Worm (Caenorhabditis elegans): Measurements from ENCODE around the gene F28H7.8.

DNA sequence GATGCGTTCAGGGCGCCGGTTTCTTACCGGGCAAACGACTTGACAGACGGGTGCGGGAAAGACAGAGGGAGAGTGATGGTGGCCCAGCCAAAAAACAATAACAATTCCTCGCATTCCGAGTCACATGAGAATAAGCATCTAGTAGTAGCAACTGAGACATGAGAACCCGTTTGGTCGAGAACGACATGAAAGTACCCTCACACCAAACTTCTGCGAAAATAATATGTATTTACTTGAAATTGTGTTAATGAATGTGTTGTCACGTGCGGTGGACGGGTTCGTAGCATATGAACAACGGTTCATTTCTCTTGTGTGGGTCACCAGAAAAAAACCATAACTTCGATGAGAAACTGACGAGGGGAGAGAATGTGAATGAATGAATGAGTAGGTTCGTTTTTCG is 37.9 kb upstream of the F28H7.8 start:
- TF ChIP-seq ceh-36 (tag; optimal IDR thresholded peaks at IDR 0.05) (no peak), hmbx-1 (tag; optimal IDR thresholded peaks at IDR 0.05) (no peak), ama-1 (optimal IDR thresholded peaks at IDR 0.05) (no peak), ceh-13 (GFP tag; optimal IDR thresholded peaks at IDR 0.05) (no peak)
